Fruit fly (Drosophila melanogaster) whole organism, wandering third instar larva: ENCODE measurements around the gene Pxn.
A peak's percentile ranks its signal among the peaks of the same experiment; 100 is the strongest.

ENCODE experiments used
- Abd-B ChIP-seq: fragments of >200 bp; optimal IDR thresholded peaks from 2 replicates; lab custom pipeline; 2017; ENCODE audit warnings: missing biosample characterization, missing genetic modification characterization
- CG32264 ChIP-seq: fragments of 200-800 bp; sonication (Bioruptor generic); optimal IDR thresholded peaks from 2 replicates; lab custom pipeline; 2016; ENCODE audit warnings: missing biosample characterization, missing genetic modification characterization
- CG9705 ChIP-seq: fragments of 200-800 bp; sonication (Bioruptor generic); optimal IDR thresholded peaks from 2 replicates; lab custom pipeline; 2018; ENCODE audit warnings: missing biosample characterization, mild to moderate bottlenecking, missing genetic modification characterization
- CrebA ChIP-seq: fragments of 200-800 bp; sonication (Bioruptor generic); optimal IDR thresholded peaks from 2 replicates; lab custom pipeline; 2016; ENCODE audit warnings: missing biosample characterization, mild to moderate bottlenecking, missing genetic modification characterization, borderline replicate concordance
- Dfd ChIP-seq: fragments of >200 bp; optimal IDR thresholded peaks from 2 replicates; lab custom pipeline; 2017; ENCODE audit warnings: missing biosample characterization, missing genetic modification characterization
- Dif ChIP-seq: fragments of 200-275, 200-300 bp; sonication (Bioruptor generic); optimal IDR thresholded peaks from 2 replicates; lab custom pipeline; 2018; ENCODE audit warnings: missing biosample characterization, missing genetic modification characterization; ENCODE audit not compliant: partially characterized antibody
- GATAd ChIP-seq: sonication (Bioruptor generic); optimal IDR thresholded peaks from 2 replicates; lab custom pipeline; 2016; ENCODE audit warnings: missing biosample characterization, missing genetic modification characterization
- HLH106 ChIP-seq: fragments of 200-800 bp; optimal IDR thresholded peaks from 3 replicates; lab custom pipeline; 2019; ENCODE audit warnings: missing biosample characterization, mild to moderate bottlenecking, missing genetic modification characterization, moderate library complexity
- Hnf4 ChIP-seq: fragments of 200-800 bp; sonication (Bioruptor generic); optimal IDR thresholded peaks from 2 replicates; lab custom pipeline; 2016; ENCODE audit warnings: missing biosample characterization, mild to moderate bottlenecking, missing genetic modification characterization
- Hr83 ChIP-seq: fragments of 200-300 bp; sonication (Bioruptor generic); optimal IDR thresholded peaks from 2 replicates; lab custom pipeline; 2016; ENCODE audit warnings: missing biosample characterization, mild to moderate bottlenecking, missing genetic modification characterization, moderate library complexity; ENCODE audit not compliant: poor library complexity, severe bottlenecking
- Jra ChIP-seq: sonication (Bioruptor generic); optimal IDR thresholded peaks from 2 replicates; lab custom pipeline; 2016; ENCODE audit warnings: missing biosample characterization, missing genetic modification characterization
- Mio ChIP-seq: sonication (Bioruptor generic); optimal IDR thresholded peaks from 2 replicates; lab custom pipeline; 2016; ENCODE audit warnings: missing biosample characterization, missing genetic modification characterization
- Myc ChIP-seq: fragments of >200 bp; optimal IDR thresholded peaks from 2 replicates; lab custom pipeline; 2017
- N ChIP-seq: fragments of >200 bp; optimal IDR thresholded peaks from 2 replicates; lab custom pipeline; 2018; ENCODE audit warnings: missing biosample characterization, missing external identifiers, missing genetic modification characterization
- OdsH ChIP-seq: fragments of 200-800 bp; sonication (Bioruptor generic); optimal IDR thresholded peaks from 2 replicates; lab custom pipeline; 2016; ENCODE audit warnings: missing biosample characterization, mild to moderate bottlenecking, missing genetic modification characterization
- Rel ChIP-seq, 2 experiments: fragments of 200-800 bp; sonication (Bioruptor generic) in 1 of 2; optimal IDR thresholded peaks; 2 replicates in 1 of 2; 3 replicates in 1 of 2; lab custom pipeline; 2016 to 2019; ENCODE audit warnings: mild to moderate bottlenecking in 2 of 2, missing biosample characterization in 2 of 2, missing genetic modification characterization in 2 of 2, moderate library complexity in 1 of 2
- Sp1 ChIP-seq: fragments of 200-800 bp; sonication (Bioruptor generic); optimal IDR thresholded peaks from 3 replicates; lab custom pipeline; 2019; ENCODE audit warnings: missing biosample characterization, mild to moderate bottlenecking, missing genetic modification characterization, moderate library complexity
- Vsx2 ChIP-seq: fragments of 200-300, 225-300 bp; sonication (Bioruptor generic); optimal IDR thresholded peaks from 2 replicates; lab custom pipeline; 2018; ENCODE audit warnings: missing biosample characterization, missing genetic modification characterization; ENCODE audit not compliant: partially characterized antibody
- br ChIP-seq: fragments of 200-800 bp; sonication (Bioruptor generic); optimal IDR thresholded peaks from 2 replicates; lab custom pipeline; 2016; ENCODE audit warnings: missing biosample characterization, missing genetic modification characterization
- brk ChIP-seq: fragments of 200-800 bp; sonication (Bioruptor generic); optimal IDR thresholded peaks from 2 replicates; lab custom pipeline; 2016; ENCODE audit warnings: missing biosample characterization, mild to moderate bottlenecking, missing genetic modification characterization
- dl ChIP-seq, 2 experiments: fragments of 175-275, 200-275 bp in 1 of 2; fragments of 200-275 bp in 1 of 2; sonication (Bioruptor generic); optimal IDR thresholded peaks; lab custom pipeline; 2018; ENCODE audit warnings: mild to moderate bottlenecking in 2 of 2, missing biosample characterization in 2 of 2, missing genetic modification characterization in 2 of 2, moderate library complexity in 2 of 2; ENCODE audit not compliant: partially characterized antibody in 2 of 2, insufficient read depth in 1 of 2
- dsf ChIP-seq: sonication (Bioruptor generic); optimal IDR thresholded peaks from 2 replicates; lab custom pipeline; 2016; ENCODE audit warnings: missing biosample characterization, missing genetic modification characterization, borderline replicate concordance
- ey ChIP-seq: fragments of 200-800 bp; sonication (Bioruptor generic); optimal IDR thresholded peaks from 2 replicates; lab custom pipeline; 2016; ENCODE audit warnings: missing biosample characterization, missing genetic modification characterization
- foxo ChIP-seq, 2 experiments: fragments of 200-800 bp; sonication (Bioruptor generic); optimal IDR thresholded peaks; 2 replicates in 1 of 2; 3 replicates in 1 of 2; lab custom pipeline; 2016 to 2017; ENCODE audit warnings: missing biosample characterization in 2 of 2, missing genetic modification characterization in 2 of 2
- fru ChIP-seq: fragments of 200-800 bp; sonication (Bioruptor generic); optimal IDR thresholded peaks from 3 replicates; lab custom pipeline; 2016; ENCODE audit warnings: missing biosample characterization, mild to moderate bottlenecking, missing genetic modification characterization
- h ChIP-seq: fragments of 200-800 bp; sonication (Bioruptor generic); optimal IDR thresholded peaks from 3 replicates; lab custom pipeline; 2016; ENCODE audit warnings: missing biosample characterization, mild to moderate bottlenecking, missing genetic modification characterization
- jim ChIP-seq: fragments of 175-275, 200-325 bp; sonication (Bioruptor generic); optimal IDR thresholded peaks from 2 replicates; lab custom pipeline; 2016; ENCODE audit warnings: missing biosample characterization, mild to moderate bottlenecking, missing genetic modification characterization
- lola ChIP-seq: fragments of >200 bp; optimal IDR thresholded peaks from 2 replicates; lab custom pipeline; 2017; ENCODE audit warnings: missing biosample characterization, missing genetic modification characterization
- pan ChIP-seq: fragments of >200 bp; optimal IDR thresholded peaks from 2 replicates; lab custom pipeline; 2017
- psq ChIP-seq: fragments of 200-800 bp; sonication (Bioruptor generic); optimal IDR thresholded peaks from 3 replicates; lab custom pipeline; 2017; ENCODE audit warnings: missing biosample characterization, mild to moderate bottlenecking, missing genetic modification characterization, moderate library complexity
- rgr ChIP-seq: fragments of 200-800 bp; sonication (Bioruptor generic); optimal IDR thresholded peaks from 3 replicates; lab custom pipeline; 2016; ENCODE audit warnings: missing biosample characterization, mild to moderate bottlenecking, missing genetic modification characterization
- sage ChIP-seq: fragments of 200-800 bp; sonication (Bioruptor generic); optimal IDR thresholded peaks from 2 replicates; lab custom pipeline; 2016; ENCODE audit warnings: missing biosample characterization, mild to moderate bottlenecking, missing genetic modification characterization
- tai ChIP-seq: sonication (Bioruptor generic); optimal IDR thresholded peaks from 2 replicates; lab custom pipeline; 2016; ENCODE audit warnings: missing biosample characterization, missing genetic modification characterization
- woc ChIP-seq: sonication (Bioruptor generic); optimal IDR thresholded peaks from 2 replicates; lab custom pipeline; 2016; ENCODE audit warnings: missing biosample characterization, mild to moderate bottlenecking, missing genetic modification characterization

Gene Pxn

dm6 chr3L:2574716-2575115 lies 55.1 kb downstream of the Pxn start:
- TF ChIP-seq Rel (GFP tag; optimal IDR thresholded peaks at IDR 0.05; lab: Kevin White, UChicago) = no peak
- no peak for TF ChIP-seq Rel (tag; optimal IDR thresholded peaks at IDR 0.05; lab: Kevin White, UChicago)
- TF ChIP-seq lola (GFP tag; lab: Kevin White, UChicago) = no peak
- no peak for TF ChIP-seq pan
- TF ChIP-seq Abd-B = no peak
- TF ChIP-seq Mio (GFP tag; lab: Kevin White, UChicago) = no peak
- TF ChIP-seq dsf (GFP tag; lab: Kevin White, UChicago) = no peak
- TF ChIP-seq CG32264 = no peak
- TF ChIP-seq Hr83 (GFP tag; lab: Kevin White, UChicago) = no peak
- no peak for TF ChIP-seq jim (GFP tag; lab: Kevin White, UChicago)
- TF ChIP-seq CG9705 (GFP tag; lab: Kevin White, UChicago) = no peak
- TF ChIP-seq ey (GFP tag; lab: Kevin White, UChicago) = no peak
- TF ChIP-seq foxo (GFP tag; optimal IDR thresholded peaks at IDR 0.05; lab: Kevin White, UChicago) = no peak
- TF ChIP-seq OdsH = no peak
- TF ChIP-seq CrebA (GFP tag; lab: Kevin White, UChicago) = no peak
- no peak for TF ChIP-seq dl (GFP tag; optimal IDR thresholded peaks at IDR 0.05; lab: Kevin White, UChicago; ENCODE audit: insufficient read depth in 1 of 2, partially characterized antibody in 2 of 2)
- TF ChIP-seq N (GFP tag; lab: Kevin White, UChicago) = no peak
- no peak for TF ChIP-seq br (GFP tag; lab: Kevin White, UChicago)
- TF ChIP-seq HLH106 (tag; lab: Kevin White, UChicago) = no peak

dm6 chr3L:2572907-2573591 lies 56.8 kb downstream of the Pxn start:
- TF ChIP-seq Rel (GFP tag; optimal IDR thresholded peaks at IDR 0.05; lab: Kevin White, UChicago) (peak; percentile 26), Rel (tag; optimal IDR thresholded peaks at IDR 0.05; lab: Kevin White, UChicago) (peak; percentile 88), Sp1 (GFP tag; lab: Kevin White, UChicago) (peak; percentile 28), ey (GFP tag; lab: Kevin White, UChicago) (no peak), brk (peak; percentile 64), Hnf4 (GFP tag; lab: Kevin White, UChicago) (peak; percentile 73), CG32264 (peak; percentile 3), GATAd (GFP tag; lab: Kevin White, UChicago) (no peak), dl (GFP tag; optimal IDR thresholded peaks at IDR 0.05; lab: Kevin White, UChicago; ENCODE audit: insufficient read depth in 1 of 2, partially characterized antibody in 2 of 2) (no peak), br (GFP tag; lab: Kevin White, UChicago) (peak; percentile 41), Dfd (no peak), Hr83 (GFP tag; lab: Kevin White, UChicago) (peak; percentile 53), woc (no peak), lola (GFP tag; lab: Kevin White, UChicago) (no peak), h (peak; percentile 25), CG9705 (GFP tag; lab: Kevin White, UChicago) (no peak), Jra (GFP tag; lab: Kevin White, UChicago) (peak; percentile 42), pan (no peak), rgr (GFP tag; lab: Kevin White, UChicago) (peak; percentile 64), Vsx2 (GFP tag; lab: Kevin White, UChicago) (no peak), sage (peak; percentile 68), jim (GFP tag; lab: Kevin White, UChicago) (no peak), foxo (GFP tag; optimal IDR thresholded peaks at IDR 0.05; lab: Kevin White, UChicago) (peak in 1 of 2 experiments; percentile 8), CrebA (GFP tag; lab: Kevin White, UChicago) (no peak), psq (GFP tag; lab: Kevin White, UChicago) (no peak), tai (GFP tag; lab: Kevin White, UChicago) (peak; percentile 50), HLH106 (tag; lab: Kevin White, UChicago) (no peak)

dm6 chr3L:2571975-2572374 lies 57.9 kb downstream of the Pxn start:
- no peak for TF ChIP-seq br (GFP tag; lab: Kevin White, UChicago)
- no peak for TF ChIP-seq Sp1 (GFP tag; lab: Kevin White, UChicago)
- TF ChIP-seq psq (GFP tag; lab: Kevin White, UChicago) = no peak
- peak; percentile 36 for TF ChIP-seq fru
- TF ChIP-seq h = peak; percentile 16
- TF ChIP-seq Rel (GFP tag; optimal IDR thresholded peaks at IDR 0.05; lab: Kevin White, UChicago) = no peak
- no peak for TF ChIP-seq Rel (tag; optimal IDR thresholded peaks at IDR 0.05; lab: Kevin White, UChicago)
- TF ChIP-seq foxo (GFP tag; optimal IDR thresholded peaks at IDR 0.05; lab: Kevin White, UChicago) = peak in 1 of 2 experiments; percentile 34
- no peak for TF ChIP-seq Myc (lab: Kevin White, UChicago)
- TF ChIP-seq lola (GFP tag; lab: Kevin White, UChicago) = no peak
- no peak for TF ChIP-seq brk
- no peak for TF ChIP-seq ey (GFP tag; lab: Kevin White, UChicago)
- no peak for TF ChIP-seq Dif
- no peak for TF ChIP-seq Hr83 (GFP tag; lab: Kevin White, UChicago)
